Worm (Caenorhabditis elegans): Measurements from ENCODE around the gene F16H6.7.

F16H6.7 gene

DNA sequence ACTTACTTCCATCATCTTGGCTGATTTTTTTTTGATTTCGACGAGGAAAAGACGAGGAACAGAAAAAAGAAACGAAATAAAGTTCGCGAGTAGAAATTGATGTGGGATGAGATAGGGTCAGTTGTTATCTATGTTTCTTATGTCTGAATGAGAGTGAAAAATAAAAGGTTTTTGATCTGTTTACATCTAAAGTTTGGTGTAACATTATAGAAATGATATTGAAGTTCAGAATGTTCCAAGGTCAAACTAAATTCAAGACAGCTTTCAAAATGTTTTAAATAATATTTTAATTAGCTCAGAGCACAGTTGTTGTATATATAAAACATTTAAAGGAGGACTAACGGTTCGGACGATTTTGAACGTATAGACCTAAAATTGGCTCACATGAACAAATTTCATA, at the start of gene F16H6.7:
F16H6.7 (minus strand) TSS at position 101 of the 400 bp plus-strand sequence.
- TF ChIP-seq scrt-1 (GFP tag; IDR thresholded peaks at IDR 0.05) (no peak), B0310.2 (tag; optimal IDR thresholded peaks at IDR 0.05) (no peak), ama-1 (optimal IDR thresholded peaks at IDR 0.05) (no peak), hnd-1 (tag; optimal IDR thresholded peaks at IDR 0.05) (no peak), hmg-4 (GFP tag; optimal IDR thresholded peaks at IDR 0.05) (no peak), tbx-37 (GFP tag; conservative IDR thresholded peaks at IDR 0.05) (no peak), aly-1 (tag; optimal IDR thresholded peaks at IDR 0.05) (no peak), pes-1 (GFP tag; IDR thresholded peaks at IDR 0.05) (no peak), ceh-36 (tag; optimal IDR thresholded peaks at IDR 0.05) (no peak), tra-4 (tag; optimal IDR thresholded peaks at IDR 0.05) (no peak), ets-7 (tag; optimal IDR thresholded peaks at IDR 0.05) (no peak), flt-1 (GFP tag; IDR thresholded peaks at IDR 0.05) (no peak), hmbx-1 (tag; optimal IDR thresholded peaks at IDR 0.05) (no peak)

DNA sequence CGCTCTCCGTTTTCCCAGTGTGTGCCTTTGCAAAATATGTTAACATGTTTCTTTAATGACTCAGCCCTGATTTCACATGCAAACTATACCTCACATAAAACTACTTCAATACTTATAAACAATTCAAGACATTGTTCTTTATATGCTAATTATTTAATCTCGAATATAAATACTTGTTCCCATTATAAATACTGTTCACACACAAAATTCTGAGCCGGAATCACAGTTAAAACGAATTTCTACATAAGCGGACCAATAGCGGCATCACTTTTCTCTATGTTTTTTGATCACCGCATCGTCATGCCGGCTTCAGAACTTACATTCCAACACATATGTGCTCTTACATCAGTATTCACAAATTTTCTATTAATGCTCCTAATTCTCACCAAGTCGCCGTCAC, 45.5 kb upstream of the F16H6.7 start, which contains the start of gene R10E8.5:
R10E8.5 (plus strand) TSS at position 301 of the 400 bp plus-strand sequence.
- no peak for TF ChIP-seq tbx-11 (GFP tag; IDR thresholded peaks at IDR 0.05)

DNA sequence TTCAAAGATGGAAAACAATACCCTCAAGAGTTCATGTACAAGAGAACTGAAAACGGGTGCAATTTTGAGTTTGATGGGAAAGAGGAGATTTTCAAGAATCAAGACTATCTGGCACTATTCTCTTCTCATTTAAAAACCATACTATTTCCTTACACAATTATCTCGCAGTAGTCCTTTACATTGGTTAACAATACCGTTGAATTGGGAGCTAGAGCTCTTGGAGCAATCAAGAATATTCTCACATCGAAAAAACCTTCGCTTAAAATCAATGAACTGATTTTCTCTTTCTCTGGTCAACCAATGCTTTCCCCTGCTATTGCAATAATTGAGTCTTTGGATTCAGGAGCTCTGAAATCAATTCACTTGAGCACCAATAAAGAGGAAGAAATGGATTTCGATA, 44.5 kb upstream of the F16H6.7 start, which contains the start of gene R10E8.2:
R10E8.2 (plus strand) TSS at position 301 of the 400 bp plus-strand sequence.
- no peak for TF ChIP-seq aly-1 (tag; optimal IDR thresholded peaks at IDR 0.05)
- TF ChIP-seq tbx-11 (GFP tag; IDR thresholded peaks at IDR 0.05), result no peak
- TF ChIP-seq pes-1 (GFP tag; IDR thresholded peaks at IDR 0.05), result no peak
- TF ChIP-seq ets-7 (tag; optimal IDR thresholded peaks at IDR 0.05), result no peak
- no peak for TF ChIP-seq sea-1 (GFP tag; conservative IDR thresholded peaks at IDR 0.05)
- no peak for TF ChIP-seq flt-1 (GFP tag; IDR thresholded peaks at IDR 0.05)

DNA sequence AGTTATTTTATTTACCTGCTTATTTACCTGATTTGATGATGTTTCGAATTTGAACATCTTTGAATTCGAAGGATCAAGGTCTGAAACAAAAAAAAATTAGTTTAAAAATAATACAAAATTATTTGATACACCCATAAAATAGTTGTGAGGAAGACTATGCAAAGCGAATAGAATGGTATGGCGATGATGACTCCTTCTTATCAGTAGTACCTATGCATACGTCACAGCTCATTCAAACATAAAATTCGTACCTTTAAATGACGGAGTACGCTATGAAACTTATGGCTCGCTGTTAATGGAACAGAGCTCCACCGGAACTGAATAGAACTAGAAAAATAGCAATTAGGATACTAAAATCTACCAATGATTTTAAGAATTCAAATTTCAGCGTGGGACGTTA, 43.3 kb upstream of the F16H6.7 start, which contains the start of gene R10E8.1:
R10E8.1 (minus strand) TSS at position 178 of the 400 bp plus-strand sequence.
- no peak for TF ChIP-seq aly-1 (tag; optimal IDR thresholded peaks at IDR 0.05)
- TF ChIP-seq hnd-1 (tag; optimal IDR thresholded peaks at IDR 0.05), result no peak
- no peak for TF ChIP-seq hmbx-1 (tag; optimal IDR thresholded peaks at IDR 0.05)
- TF ChIP-seq F13C5.2 (tag; optimal IDR thresholded peaks at IDR 0.05), result no peak
- TF ChIP-seq flt-1 (GFP tag; IDR thresholded peaks at IDR 0.05), result no peak
- TF ChIP-seq tra-4 (tag; optimal IDR thresholded peaks at IDR 0.05), result no peak
- TF ChIP-seq ceh-36 (tag; optimal IDR thresholded peaks at IDR 0.05), result no peak
- TF ChIP-seq hmg-4 (GFP tag; optimal IDR thresholded peaks at IDR 0.05), result no peak
- no peak for TF ChIP-seq tbx-11 (GFP tag; IDR thresholded peaks at IDR 0.05)
- TF ChIP-seq ama-1 (optimal IDR thresholded peaks at IDR 0.05), result no peak
- no peak for TF ChIP-seq ets-7 (tag; optimal IDR thresholded peaks at IDR 0.05)
- TF ChIP-seq B0310.2 (tag; optimal IDR thresholded peaks at IDR 0.05), result no peak
- TF ChIP-seq scrt-1 (GFP tag; IDR thresholded peaks at IDR 0.05), result no peak

DNA sequence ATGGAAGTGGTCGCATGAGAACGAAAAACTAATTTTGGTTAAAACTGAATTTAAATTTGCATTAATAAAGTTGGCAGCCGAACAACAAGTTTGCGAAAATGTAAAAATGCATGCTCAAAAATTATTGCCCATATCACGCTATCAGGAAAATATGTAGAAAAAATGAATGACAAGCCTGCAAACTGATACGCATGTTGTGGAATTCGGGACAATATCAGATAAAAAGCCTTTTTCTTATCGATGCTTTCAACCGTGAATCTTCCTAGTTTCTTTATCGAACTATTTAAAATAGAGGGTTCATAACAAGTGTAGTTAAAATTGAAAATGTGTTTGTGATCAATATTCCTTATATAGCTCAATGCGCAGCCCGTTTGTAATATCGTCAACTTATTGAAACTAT, 37.1 kb upstream of the F16H6.7 start:
- TF ChIP-seq scrt-1 (GFP tag; IDR thresholded peaks at IDR 0.05) (no peak), F13C5.2 (tag; optimal IDR thresholded peaks at IDR 0.05) (no peak), tbx-37 (GFP tag; conservative IDR thresholded peaks at IDR 0.05) (no peak), sea-1 (GFP tag; conservative IDR thresholded peaks at IDR 0.05) (no peak), flt-1 (GFP tag; IDR thresholded peaks at IDR 0.05) (no peak), hmbx-1 (tag; optimal IDR thresholded peaks at IDR 0.05) (no peak), ets-7 (tag; optimal IDR thresholded peaks at IDR 0.05) (no peak), tra-4 (tag; optimal IDR thresholded peaks at IDR 0.05) (no peak), hnd-1 (tag; optimal IDR thresholded peaks at IDR 0.05) (no peak), ama-1 (optimal IDR thresholded peaks at IDR 0.05) (no peak), tbx-11 (GFP tag; IDR thresholded peaks at IDR 0.05) (no peak), hmg-4 (GFP tag; optimal IDR thresholded peaks at IDR 0.05) (no peak), ceh-13 (GFP tag; optimal IDR thresholded peaks at IDR 0.05) (no peak), B0310.2 (tag; optimal IDR thresholded peaks at IDR 0.05) (no peak), aly-1 (tag; optimal IDR thresholded peaks at IDR 0.05) (no peak), ceh-36 (tag; optimal IDR thresholded peaks at IDR 0.05) (no peak), pes-1 (GFP tag; IDR thresholded peaks at IDR 0.05) (no peak)

DNA sequence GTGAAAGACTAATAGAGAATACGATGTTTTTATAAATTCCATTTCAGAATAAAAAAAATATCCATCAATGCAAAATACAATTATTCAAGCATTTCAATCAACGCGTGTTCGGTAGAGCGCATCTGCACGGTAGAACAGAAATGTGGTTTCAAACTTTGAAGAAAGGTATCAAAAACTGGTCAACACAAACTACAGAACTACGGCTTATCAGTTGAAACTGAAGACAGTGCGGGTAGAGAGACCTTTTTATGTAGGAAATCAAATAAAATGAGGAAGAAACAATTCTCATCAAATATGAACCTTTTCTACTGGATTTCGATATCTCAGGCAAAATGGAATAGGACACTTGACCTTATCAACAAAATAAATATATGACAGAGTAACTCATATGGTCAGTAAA, 35.4 kb upstream of the F16H6.7 start:
- TF ChIP-seq hmbx-1 (tag; optimal IDR thresholded peaks at IDR 0.05) (no peak), B0310.2 (tag; optimal IDR thresholded peaks at IDR 0.05) (no peak), hmg-4 (GFP tag; optimal IDR thresholded peaks at IDR 0.05) (no peak), ets-7 (tag; optimal IDR thresholded peaks at IDR 0.05) (no peak), tbx-37 (GFP tag; conservative IDR thresholded peaks at IDR 0.05) (no peak), tra-4 (tag; optimal IDR thresholded peaks at IDR 0.05) (no peak), aly-1 (tag; optimal IDR thresholded peaks at IDR 0.05) (no peak), scrt-1 (GFP tag; IDR thresholded peaks at IDR 0.05) (no peak), pes-1 (GFP tag; IDR thresholded peaks at IDR 0.05) (no peak), ceh-36 (tag; optimal IDR thresholded peaks at IDR 0.05) (no peak), sea-1 (GFP tag; conservative IDR thresholded peaks at IDR 0.05) (no peak), F13C5.2 (tag; optimal IDR thresholded peaks at IDR 0.05) (no peak), tbx-11 (GFP tag; IDR thresholded peaks at IDR 0.05) (no peak), ceh-13 (GFP tag; optimal IDR thresholded peaks at IDR 0.05) (no peak), hnd-1 (tag; optimal IDR thresholded peaks at IDR 0.05) (no peak)

DNA sequence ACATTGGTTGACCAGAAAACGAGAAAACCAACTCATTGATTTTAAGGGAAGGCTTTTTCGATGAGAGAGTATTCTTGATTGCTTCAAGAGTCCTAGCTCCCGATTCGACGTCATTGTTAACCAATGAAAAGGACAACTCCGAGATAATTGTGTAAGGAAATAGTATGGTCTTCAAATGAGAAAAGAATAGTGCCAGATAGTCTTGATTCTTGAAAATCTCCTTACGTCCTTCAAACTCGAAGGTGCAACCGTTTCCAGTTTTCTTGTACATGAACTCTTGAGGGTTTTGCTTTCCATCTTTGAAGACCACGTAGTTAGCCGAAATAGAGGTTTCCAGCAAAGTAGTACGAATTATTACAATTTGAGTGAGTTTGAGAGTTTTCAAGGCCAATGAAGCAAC, 34.3 kb upstream of the F16H6.7 start:
- TF ChIP-seq F13C5.2 (tag; optimal IDR thresholded peaks at IDR 0.05) (no peak), sea-1 (GFP tag; conservative IDR thresholded peaks at IDR 0.05) (no peak), hnd-1 (tag; optimal IDR thresholded peaks at IDR 0.05) (no peak), ets-7 (tag; optimal IDR thresholded peaks at IDR 0.05) (no peak), ceh-13 (GFP tag; optimal IDR thresholded peaks at IDR 0.05) (no peak), tbx-11 (GFP tag; IDR thresholded peaks at IDR 0.05) (no peak), flt-1 (GFP tag; IDR thresholded peaks at IDR 0.05) (no peak), hmbx-1 (tag; optimal IDR thresholded peaks at IDR 0.05) (no peak), ama-1 (optimal IDR thresholded peaks at IDR 0.05) (no peak)

DNA sequence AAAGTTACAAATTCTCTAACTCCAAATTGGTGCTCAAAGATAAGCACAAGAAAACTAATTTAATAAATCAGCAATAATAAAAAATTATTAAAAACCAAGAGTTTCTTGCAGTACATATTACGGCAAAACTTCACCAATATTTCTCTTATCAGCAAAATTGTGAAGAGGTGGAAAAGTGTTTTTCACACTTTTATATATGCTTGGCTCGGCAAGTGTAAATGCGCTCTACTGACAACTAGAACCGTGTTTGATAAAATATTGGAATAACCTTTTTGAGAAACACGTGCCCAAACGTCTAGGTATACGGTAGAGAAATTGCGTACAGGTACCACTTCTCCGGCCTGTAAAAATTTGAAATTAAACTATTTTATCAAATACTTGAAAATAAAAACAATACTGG, 32.4 kb upstream of the F16H6.7 start, which contains the start of gene R10E8.8:
R10E8.8 (minus strand) TSS at position 343 of the 400 bp plus-strand sequence.
- TF ChIP-seq tbx-11 (GFP tag; IDR thresholded peaks at IDR 0.05) (no peak), scrt-1 (GFP tag; IDR thresholded peaks at IDR 0.05) (no peak), aly-1 (tag; optimal IDR thresholded peaks at IDR 0.05) (no peak), ets-7 (tag; optimal IDR thresholded peaks at IDR 0.05) (no peak), hmg-4 (GFP tag; optimal IDR thresholded peaks at IDR 0.05) (no peak), hmbx-1 (tag; optimal IDR thresholded peaks at IDR 0.05) (no peak)
